Worm (Caenorhabditis elegans): ENCODE results near the gene F53A2.9.

F53A2.9 gene

ce11 chrIII:13388621-13389020, 29.5 kb upstream of the F53A2.9 start:
- TF ChIP-seq nhr-80 (tag; optimal IDR thresholded peaks at IDR 0.05) (peak; percentile 43), nhr-179 (tag; optimal IDR thresholded peaks at IDR 0.05) (no peak), dpff-1 (tag; optimal IDR thresholded peaks at IDR 0.05) (no peak), B0035.1 (tag; optimal IDR thresholded peaks at IDR 0.05) (no peak), ama-1 (optimal IDR thresholded peaks at IDR 0.05) (no peak), ama-1 (GFP tag; optimal IDR thresholded peaks at IDR 0.05) (no peak), F10E7.11 (tag; optimal IDR thresholded peaks at IDR 0.05) (no peak), ets-4 (GFP tag; optimal IDR thresholded peaks at IDR 0.05) (no peak), mxl-1 (tag; optimal IDR thresholded peaks at IDR 0.05) (no peak)

ce11 chrIII:13385850-13386249, 26.7 kb upstream of the F53A2.9 start, which contains the start of gene T03F6.4:
Gene T03F6.4, plus strand, starts transcription at chrIII:13386150.
- TF ChIP-seq let-526 (GFP tag; IDR thresholded peaks at IDR 0.05) = no peak
- TF ChIP-seq ama-1 (optimal IDR thresholded peaks at IDR 0.05) = no peak
- TF ChIP-seq ama-1 (GFP tag; optimal IDR thresholded peaks at IDR 0.05) = no peak
- no peak for TF ChIP-seq F10E7.11 (tag; optimal IDR thresholded peaks at IDR 0.05)
- TF ChIP-seq F39B2.1 (GFP tag; IDR thresholded peaks at IDR 0.05) = no peak
- no peak for TF ChIP-seq efl-1 (GFP tag; optimal IDR thresholded peaks at IDR 0.05)
- no peak for TF ChIP-seq gei-17 (GFP tag; optimal IDR thresholded peaks at IDR 0.05)
- TF ChIP-seq lin-35 (GFP tag; optimal IDR thresholded peaks at IDR 0.05) = no peak
- TF ChIP-seq tbx-9 (tag; optimal IDR thresholded peaks at IDR 0.05; ENCODE audit: borderline replicate concordance) = no peak
- no peak for TF ChIP-seq hrde-1 (tag; optimal IDR thresholded peaks at IDR 0.05; ENCODE audit: borderline replicate concordance)
- TF ChIP-seq ets-4 (GFP tag; optimal IDR thresholded peaks at IDR 0.05) = no peak
- no peak for TF ChIP-seq lir-1 (GFP tag; conservative IDR thresholded peaks at IDR 0.05)
- no peak for TF ChIP-seq nhr-120 (GFP tag; IDR thresholded peaks at IDR 0.05)

- TF ChIP-seq ets-4 (GFP tag; optimal IDR thresholded peaks at IDR 0.05) = no peak
- no peak for TF ChIP-seq snpc-1.3 (tag; optimal IDR thresholded peaks at IDR 0.05; ENCODE audit: insufficient read depth)
- no peak for TF ChIP-seq rpc-1 (optimal IDR thresholded peaks at IDR 0.05)
- no peak for TF ChIP-seq rpc-1 (tag; optimal IDR thresholded peaks at IDR 0.05)
- TF ChIP-seq F39B2.1 (GFP tag; IDR thresholded peaks at IDR 0.05) = no peak
- TF ChIP-seq sptf-2 (GFP tag; optimal IDR thresholded peaks at IDR 0.05) = no peak
- no peak for TF ChIP-seq aptf-3 (GFP tag; IDR thresholded peaks at IDR 0.05)
- TF ChIP-seq lin-35 (GFP tag; optimal IDR thresholded peaks at IDR 0.05) = no peak
- no peak for TF ChIP-seq Y79H2A.3 (GFP tag; conservative IDR thresholded peaks at IDR 0.05)
- no peak for TF ChIP-seq Y95B8A.8 (GFP tag; IDR thresholded peaks at IDR 0.05)
- no peak for TF ChIP-seq somi-1 (GFP tag; optimal IDR thresholded peaks at IDR 0.05)
- no peak for TF ChIP-seq F37B4.10 (GFP tag; IDR thresholded peaks at IDR 0.05)
- no peak for TF ChIP-seq attf-5 (GFP tag; optimal IDR thresholded peaks at IDR 0.05)
- TF ChIP-seq Y53F4B.3 (GFP tag; IDR thresholded peaks at IDR 0.05) = no peak
- no peak for TF ChIP-seq hlh-12 (tag; optimal IDR thresholded peaks at IDR 0.05)
- TF ChIP-seq egrh-3 (GFP tag; IDR thresholded peaks at IDR 0.05) = no peak
- TF ChIP-seq nhr-80 (tag; optimal IDR thresholded peaks at IDR 0.05) = no peak
- TF ChIP-seq rcor-1 (GFP tag; IDR thresholded peaks at IDR 0.05) = no peak
- no peak for TF ChIP-seq atf-7 (tag; optimal IDR thresholded peaks at IDR 0.05)
- no peak for TF ChIP-seq ceh-100 (GFP tag; IDR thresholded peaks at IDR 0.05)
- TF ChIP-seq madf-10 (tag; optimal IDR thresholded peaks at IDR 0.05) = no peak
Observed at ce11 chrIII:13383159-13383558, 24.0 kb upstream of the F53A2.9 start.

ce11 chrIII:13381684-13382083, 22.5 kb upstream of the F53A2.9 start:
- TF ChIP-seq aptf-3 (GFP tag; IDR thresholded peaks at IDR 0.05) (no peak), ets-4 (GFP tag; optimal IDR thresholded peaks at IDR 0.05) (no peak), snpc-4 (GFP tag; optimal IDR thresholded peaks at IDR 0.05) (no peak), snpc-4 (tag; optimal IDR thresholded peaks at IDR 0.05) (no peak), madf-8 (GFP tag; conservative IDR thresholded peaks at IDR 0.05) (no peak), B0336.3 (GFP tag; IDR thresholded peaks at IDR 0.05) (no peak), nhr-120 (GFP tag; IDR thresholded peaks at IDR 0.05) (no peak), ceh-79 (tag; optimal IDR thresholded peaks at IDR 0.05) (no peak)
